Worm (Caenorhabditis elegans) whole organism, midembryonic: ENCODE data around the gene pqn-76.

Experiments
- T22C8.4 ChIP-seq: fragments of 200-800 bp; sonication (Bioruptor generic); IDR thresholded peaks from 2 replicates; pipeline ENCODE4 v1.3.6; 2022; ENCODE audit warnings: missing genetic modification characterization, missing compliant biosample characterization
- cog-1 ChIP-seq: sonication (generic microtip); optimal IDR thresholded peaks from 2 replicates; lab custom pipeline; 2016; ENCODE audit warnings: missing genetic modification characterization, missing compliant biosample characterization
- flt-1 ChIP-seq: fragments of 200-800 bp; sonication (Bioruptor generic); IDR thresholded peaks from 2 replicates; pipeline ENCODE4 v1.3.6; 2022; ENCODE audit warnings: missing genetic modification characterization, missing compliant biosample characterization
- klf-2 ChIP-seq: fragments of 200-800 bp; sonication (Bioruptor generic); conservative IDR thresholded peaks from 2 replicates; pipeline ENCODE4 v1.3.6; 2022; ENCODE audit warnings: missing genetic modification reagents, missing genetic modification characterization, missing compliant biosample characterization
- med-1 ChIP-seq: sonication (generic microtip); optimal IDR thresholded peaks from 2 replicates; lab custom pipeline; 2017; ENCODE audit warnings: missing genetic modification characterization, mild to moderate bottlenecking, missing compliant biosample characterization, antibody characterized with exemption, missing genetic modification reagents; ENCODE audit not compliant: insufficient read depth
- ref-1 ChIP-seq: fragments of 200-800 bp; sonication (Bioruptor generic); conservative IDR thresholded peaks from 2 replicates; pipeline ENCODE4 v1.3.6; 2022; ENCODE audit warnings: missing genetic modification reagents, missing genetic modification characterization, missing compliant biosample characterization
- tab-1 ChIP-seq: fragments of 200-800 bp; sonication (Bioruptor generic); IDR thresholded peaks from 2 replicates; pipeline ENCODE4 v1.3.6; 2022; ENCODE audit warnings: missing genetic modification characterization, missing compliant biosample characterization
- ztf-23 ChIP-seq: fragments of 200-800 bp; sonication (Bioruptor generic); IDR thresholded peaks from 2 replicates; pipeline ENCODE4 v1.3.6; 2022; ENCODE audit warnings: missing genetic modification reagents, missing genetic modification characterization, missing compliant biosample characterization
- ztf-29 ChIP-seq: fragments of 200-800 bp; sonication (Bioruptor generic); IDR thresholded peaks from 2 replicates; pipeline ENCODE4 v1.3.6; 2022; ENCODE audit warnings: missing genetic modification reagents, missing genetic modification characterization, missing compliant biosample characterization

pqn-76 gene

ce11 chrIV:15616971-15617370, 38.1 kb downstream of the pqn-76 start, which contains the start of gene Y105C5A.8:
Y105C5A.8 (minus strand) TSS chrIV:15617071.
- TF ChIP-seq flt-1 (GFP tag; lab: Robert Waterston, UW) (no peak), klf-2 (no peak), cog-1 (tag; lab: Kevin White, UChicago) (no peak), ztf-29 (no peak), tab-1 (GFP tag; lab: Robert Waterston, UW) (no peak), T22C8.4 (GFP tag; lab: Robert Waterston, UW) (no peak), ztf-23 (no peak), med-1 (GFP tag; lab: Kevin White, UChicago) (no peak), ref-1 (no peak)

- TF ChIP-seq ref-1 = no peak
- TF ChIP-seq T22C8.4 (GFP tag; lab: Robert Waterston, UW) = no peak
- no peak for TF ChIP-seq ztf-23
- TF ChIP-seq ztf-29 = no peak
- TF ChIP-seq flt-1 (GFP tag; lab: Robert Waterston, UW) = no peak
- no peak for TF ChIP-seq med-1 (GFP tag; lab: Kevin White, UChicago)
- no peak for TF ChIP-seq cog-1 (tag; lab: Kevin White, UChicago)
- no peak for TF ChIP-seq klf-2
- no peak for TF ChIP-seq tab-1 (GFP tag; lab: Robert Waterston, UW)
These were observed 38.8 kb downstream of the pqn-76 start for ce11 chrIV:15617667-15618066.
